Worm (Caenorhabditis elegans) whole organism, L4/young adult: Measurements from ENCODE around the gene C02B10.4.

Experiments
- W03F9.2 ChIP-seq: fragments of 150-350 bp; optimal IDR thresholded peaks from 2 replicates; lab custom pipeline; 2014; ENCODE audit warnings: missing biosample characterization, missing genetic modification characterization
- him-1 ChIP-seq: sonication (generic microtip); optimal IDR thresholded peaks from 2 replicates; lab custom pipeline; 2016; ENCODE audit warnings: missing genotype, missing genetic modification reagents, missing genetic modification characterization, missing compliant biosample characterization

DNA sequence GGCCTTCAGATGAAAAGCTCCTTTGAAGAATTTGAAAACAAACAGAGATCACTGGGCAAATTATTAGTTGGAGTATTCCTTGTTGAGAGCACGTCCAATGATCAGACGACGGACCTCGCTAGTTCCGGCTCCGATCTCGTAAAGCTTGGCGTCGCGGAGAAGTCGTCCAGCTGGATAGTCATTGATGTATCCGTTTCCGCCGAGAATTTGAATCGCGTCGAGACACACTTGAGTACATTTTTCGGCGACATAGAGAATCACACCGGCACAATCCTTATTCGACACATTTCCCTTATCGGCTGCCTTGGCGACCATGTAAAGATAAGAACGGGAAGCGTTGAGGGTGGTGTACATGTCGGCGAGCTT lies 4.4 kb upstream of the C02B10.4 start:
- TF ChIP-seq him-1 (no peak), W03F9.2 (tag; lab: Kevin White, UChicago) (no peak)
